Worm (Caenorhabditis elegans) whole organism, L3 larva: ENCODE results near the gene ugt-11.

Experiments used
- ZK546.5 ChIP-seq: sonication (generic microtip); optimal IDR thresholded peaks from 2 replicates; lab custom pipeline; 2017; ENCODE audit warnings: missing biosample characterization, missing genetic modification characterization
- aly-2 ChIP-seq: fragments of 150-350 bp; optimal IDR thresholded peaks from 2 replicates; lab custom pipeline; 2014; ENCODE audit warnings: missing biosample characterization, missing genetic modification characterization
- ama-1 ChIP-seq: fragments of 150-350 bp; optimal IDR thresholded peaks from 2 replicates; lab custom pipeline; 2018
- ceh-28 ChIP-seq: fragments of 150-350 bp; optimal IDR thresholded peaks from 2 replicates; lab custom pipeline; 2014; ENCODE audit warnings: missing biosample characterization, missing genetic modification reagents, missing genetic modification characterization
- ceh-82 ChIP-seq: fragments of 150-350 bp; optimal IDR thresholded peaks from 2 replicates; lab custom pipeline; 2014; ENCODE audit warnings: missing biosample characterization, missing genetic modification characterization
- ceh-9 ChIP-seq: sonication (generic microtip); optimal IDR thresholded peaks from 2 replicates; lab custom pipeline; 2018; ENCODE audit warnings: missing biosample characterization, missing genetic modification characterization
- daf-12 ChIP-seq: fragments of 150-350 bp; optimal IDR thresholded peaks from 2 replicates; lab custom pipeline; 2014; ENCODE audit warnings: missing biosample characterization, missing genetic modification reagents, missing genetic modification characterization
- egl-27 ChIP-seq: sonication (generic microtip); optimal IDR thresholded peaks from 4 replicates; lab custom pipeline; 2017; ENCODE audit warnings: missing biosample characterization, missing genetic modification reagents, missing genetic modification characterization
- elt-1 ChIP-seq: fragments of 150-350 bp; optimal IDR thresholded peaks from 2 replicates; lab custom pipeline; 2014; ENCODE audit warnings: missing biosample characterization, missing genetic modification characterization
- elt-2 ChIP-seq: sonication (generic microtip); optimal IDR thresholded peaks from 2 replicates; lab custom pipeline; 2016; ENCODE audit warnings: missing genetic modification reagents, mild to moderate bottlenecking, missing genetic modification characterization, missing compliant biosample characterization
- elt-3 ChIP-seq, 3 experiments: fragments of 150-350 bp in 1 of 3; sonication (generic microtip) in 2 of 3; optimal IDR thresholded peaks; 2 replicates in 2 of 3; 4 replicates in 1 of 3; lab custom pipeline; 2014 to 2017; ENCODE audit warnings: missing biosample characterization in 3 of 3, missing genetic modification characterization in 3 of 3
- eor-1 ChIP-seq, 2 experiments: fragments of 150-350 bp; optimal IDR thresholded peaks; 2 replicates each; lab custom pipeline; 2014 to 2018; ENCODE audit warnings: missing biosample characterization in 2 of 2, missing genetic modification characterization in 2 of 2
- fkh-10 ChIP-seq: sonication (generic microtip); optimal IDR thresholded peaks from 2 replicates; lab custom pipeline; 2017; ENCODE audit warnings: missing biosample characterization, missing genetic modification reagents, missing genetic modification characterization
- hmg-11 ChIP-seq: sonication (generic microtip); optimal IDR thresholded peaks from 2 replicates; lab custom pipeline; 2016; ENCODE audit warnings: missing genetic modification characterization, missing compliant biosample characterization
- lin-15B ChIP-seq: fragments of 150-350 bp; optimal IDR thresholded peaks from 2 replicates; lab custom pipeline; 2014; ENCODE audit warnings: missing biosample characterization, missing genetic modification characterization
- lin-39 ChIP-seq: fragments of 150-350 bp; optimal IDR thresholded peaks from 2 replicates; lab custom pipeline; 2018; ENCODE audit warnings: missing biosample characterization, missing genetic modification reagents, missing genetic modification characterization
- mdl-1 ChIP-seq: fragments of 150-350 bp; optimal IDR thresholded peaks from 2 replicates; lab custom pipeline; 2014; ENCODE audit warnings: missing biosample characterization, missing genetic modification characterization
- mml-1 ChIP-seq: fragments of 150-350 bp; sonication (generic microtip); optimal IDR thresholded peaks from 3 replicates; lab custom pipeline; 2014; ENCODE audit warnings: missing biosample characterization, missing genetic modification characterization
- nfya-1 ChIP-seq: sonication (generic microtip); optimal IDR thresholded peaks from 2 replicates; lab custom pipeline; 2017; ENCODE audit warnings: missing genetic modification characterization, mild to moderate bottlenecking, missing compliant biosample characterization, antibody characterized with exemption, moderate library complexity; ENCODE audit not compliant: insufficient read depth
- nhr-11 ChIP-seq: fragments of 150-350 bp; optimal IDR thresholded peaks from 2 replicates; lab custom pipeline; 2014; ENCODE audit warnings: missing biosample characterization, missing genetic modification characterization
- nhr-12 ChIP-seq: fragments of 150-350 bp; optimal IDR thresholded peaks from 2 replicates; lab custom pipeline; 2014; ENCODE audit warnings: missing biosample characterization, missing genetic modification characterization
- nhr-23 ChIP-seq: fragments of 150-350 bp; optimal IDR thresholded peaks from 2 replicates; lab custom pipeline; 2014; ENCODE audit warnings: missing biosample characterization, missing genetic modification reagents, missing genetic modification characterization
- nhr-237 ChIP-seq: fragments of 150-350 bp; optimal IDR thresholded peaks from 2 replicates; lab custom pipeline; 2014; ENCODE audit warnings: missing biosample characterization, missing genetic modification characterization
- nhr-25 ChIP-seq: sonication (generic microtip); optimal IDR thresholded peaks from 2 replicates; lab custom pipeline; 2017; ENCODE audit warnings: missing biosample characterization, missing genetic modification characterization
- nhr-28 ChIP-seq: fragments of 150-350 bp; optimal IDR thresholded peaks from 2 replicates; lab custom pipeline; 2014; ENCODE audit warnings: missing biosample characterization, missing genetic modification characterization
- nhr-43 ChIP-seq: sonication (generic microtip); optimal IDR thresholded peaks from 2 replicates; lab custom pipeline; 2016; ENCODE audit warnings: mild to moderate bottlenecking, missing genetic modification characterization, missing compliant biosample characterization; ENCODE audit not compliant: poor library complexity, severe bottlenecking
- nhr-67 ChIP-seq: fragments of 150-350 bp; optimal IDR thresholded peaks from 2 replicates; lab custom pipeline; 2014; ENCODE audit warnings: missing biosample characterization, missing genetic modification characterization
- nhr-76 ChIP-seq: fragments of 150-350 bp; sonication (generic microtip); optimal IDR thresholded peaks from 5 replicates; lab custom pipeline; 2014; ENCODE audit warnings: missing biosample characterization, missing genetic modification characterization
- nhr-77 ChIP-seq: fragments of 150-350 bp; optimal IDR thresholded peaks from 2 replicates; lab custom pipeline; 2014; ENCODE audit warnings: missing biosample characterization, missing genetic modification characterization
- pha-4 ChIP-seq: fragments of 150-350 bp; optimal IDR thresholded peaks from 2 replicates; lab custom pipeline; 2014; ENCODE audit warnings: missing biosample characterization, missing genetic modification reagents, missing genetic modification characterization
- pqm-1 ChIP-seq: fragments of 150-350 bp; optimal IDR thresholded peaks from 2 replicates; lab custom pipeline; 2017; ENCODE audit warnings: missing biosample characterization, missing genetic modification characterization, inconsistent platforms
- sea-2 ChIP-seq: fragments of 150-350 bp; sonication (generic microtip); optimal IDR thresholded peaks from 4 replicates; lab custom pipeline; 2014; ENCODE audit warnings: missing biosample characterization, missing genetic modification reagents, missing genetic modification characterization
- skn-1 ChIP-seq: fragments of 150-350 bp; optimal IDR thresholded peaks from 2 replicates; lab custom pipeline; 2014; ENCODE audit warnings: missing biosample characterization, missing genetic modification characterization
- snpc-4 ChIP-seq: fragments of 150-350 bp; optimal IDR thresholded peaks from 2 replicates; lab custom pipeline; 2014; ENCODE audit warnings: missing biosample characterization, missing genetic modification characterization
- tbx-2 ChIP-seq: sonication (generic microtip); optimal IDR thresholded peaks from 2 replicates; lab custom pipeline; 2016; ENCODE audit warnings: mild to moderate bottlenecking, missing genetic modification characterization, missing compliant biosample characterization
- unc-39 ChIP-seq: sonication (generic microtip); optimal IDR thresholded peaks from 4 replicates; lab custom pipeline; 2017; ENCODE audit warnings: missing biosample characterization, missing genetic modification characterization
- zag-1 ChIP-seq: fragments of 150-350 bp; optimal IDR thresholded peaks from 2 replicates; lab custom pipeline; 2014; ENCODE audit warnings: missing biosample characterization, missing genetic modification characterization
- ztf-4 ChIP-seq: fragments of 150-350 bp; optimal IDR thresholded peaks from 2 replicates; lab custom pipeline; 2014; ENCODE audit warnings: missing biosample characterization, missing genetic modification characterization

The ugt-11 gene

ce11 chrV:4890781-4891180, 4.1 kb downstream of the ugt-11 start:
- no peak for TF ChIP-seq skn-1
- no peak for TF ChIP-seq hmg-11
- TF ChIP-seq ceh-28 (tag; lab: Kevin White, UChicago): no peak
- TF ChIP-seq daf-12 (tag; lab: Kevin White, UChicago): no peak
- no peak for TF ChIP-seq nfya-1 (tag; lab: Kevin White, UChicago)
- no peak for TF ChIP-seq elt-1 (tag; lab: Kevin White, UChicago)
- TF ChIP-seq ceh-82 (tag; lab: Kevin White, UChicago): no peak
- no peak for TF ChIP-seq ama-1 (lab: Kevin White, UChicago)
- TF ChIP-seq zag-1 (tag; lab: Kevin White, UChicago): no peak
- TF ChIP-seq nhr-76 (tag; lab: Kevin White, UChicago): no peak
- no peak for TF ChIP-seq nhr-23
- TF ChIP-seq fkh-10 (GFP tag; lab: Kevin White, UChicago): no peak
- TF ChIP-seq nhr-43 (tag; lab: Kevin White, UChicago): no peak

ce11 chrV:4889976-4890479, 4.8 kb downstream of the ugt-11 start, which contains the start of gene T19H12.2:
TSS of gene T19H12.2 (plus strand) at chrV:4890429.
- no peak for TF ChIP-seq ztf-4 (tag; lab: Kevin White, UChicago)
- TF ChIP-seq pqm-1 (tag; lab: Kevin White, UChicago): no peak
- TF ChIP-seq aly-2: no peak
- no peak for TF ChIP-seq ZK546.5
- TF ChIP-seq sea-2: no peak
- TF ChIP-seq eor-1 (tag; optimal IDR thresholded peaks at IDR 0.05; lab: Kevin White, UChicago): no peak
- TF ChIP-seq nhr-12: no peak
- no peak for TF ChIP-seq ceh-9
- no peak for TF ChIP-seq elt-2 (tag; lab: Kevin White, UChicago)
- TF ChIP-seq ceh-82 (tag; lab: Kevin White, UChicago): no peak
- no peak for TF ChIP-seq snpc-4
- no peak for TF ChIP-seq skn-1
- TF ChIP-seq unc-39 (tag; lab: Kevin White, UChicago): no peak
- no peak for TF ChIP-seq nhr-23
- no peak for TF ChIP-seq egl-27 (tag; lab: Kevin White, UChicago)

ce11 chrV:4889477-4889876, 5.4 kb downstream of the ugt-11 start, which contains the start of gene ugt-12:
TSS of gene ugt-12 (minus strand) at chrV:4889629.
- no peak for TF ChIP-seq nhr-25 (tag; lab: Kevin White, UChicago)
- TF ChIP-seq pqm-1 (tag; lab: Kevin White, UChicago): peak; percentile 43
- TF ChIP-seq pha-4: peak; percentile 39
- no peak for TF ChIP-seq lin-15B
- TF ChIP-seq nhr-67 (tag; lab: Kevin White, UChicago): no peak
- TF ChIP-seq nhr-23: peak; percentile 35
- TF ChIP-seq elt-2 (tag; lab: Kevin White, UChicago): peak; percentile 71

ce11 chrV:4885372-4885771, 9.5 kb downstream of the ugt-11 start, which contains the start of gene T19H12.3:
TSS of gene T19H12.3 (plus strand) at chrV:4885672.
- no peak for TF ChIP-seq ama-1 (lab: Kevin White, UChicago)
- TF ChIP-seq elt-3 (tag; optimal IDR thresholded peaks at IDR 0.05; lab: Kevin White, UChicago): no peak
- TF ChIP-seq mml-1: no peak
- TF ChIP-seq lin-39 (tag; lab: Kevin White, UChicago): no peak
- no peak for TF ChIP-seq snpc-4
- no peak for TF ChIP-seq nhr-67 (tag; lab: Kevin White, UChicago)
- no peak for TF ChIP-seq mdl-1 (tag; lab: Kevin White, UChicago)
- TF ChIP-seq lin-15B: no peak
- TF ChIP-seq nhr-77 (tag; lab: Kevin White, UChicago): no peak

- no peak for TF ChIP-seq fkh-10 (GFP tag; lab: Kevin White, UChicago)
- no peak for TF ChIP-seq nhr-76 (tag; lab: Kevin White, UChicago)
- TF ChIP-seq nhr-237 (tag; lab: Kevin White, UChicago): no peak
- TF ChIP-seq nhr-28: no peak
- no peak for TF ChIP-seq nhr-11
- no peak for TF ChIP-seq nhr-67 (tag; lab: Kevin White, UChicago)
- TF ChIP-seq mdl-1 (tag; lab: Kevin White, UChicago): no peak
- no peak for TF ChIP-seq nhr-77 (tag; lab: Kevin White, UChicago)
- no peak for TF ChIP-seq ama-1 (lab: Kevin White, UChicago)
- TF ChIP-seq tbx-2: no peak
- TF ChIP-seq, all 47 proteins: peak for 0
Observed at ce11 chrV:4884490-4884889, 10.4 kb downstream of the ugt-11 start, which contains the start of gene T19H12.12. TSS of gene T19H12.12 (plus strand) at chrV:4884790.
